Fruit fly (Drosophila melanogaster): ENCODE results near the gene TotE.

- TF ChIP-seq psq (optimal IDR thresholded peaks at IDR 0.05) (no peak), usp (GFP tag; optimal IDR thresholded peaks at IDR 0.05) (no peak)
Measured at dm6 chr2L:19923786-19924185, 10.5 kb upstream of the TotE start.

Data from whole organism.